Worm (Caenorhabditis elegans): ENCODE data around the gene abf-5.
A peak's percentile ranks its signal among the peaks of the same experiment; 100 is the strongest.

The abf-5 gene

DNA sequence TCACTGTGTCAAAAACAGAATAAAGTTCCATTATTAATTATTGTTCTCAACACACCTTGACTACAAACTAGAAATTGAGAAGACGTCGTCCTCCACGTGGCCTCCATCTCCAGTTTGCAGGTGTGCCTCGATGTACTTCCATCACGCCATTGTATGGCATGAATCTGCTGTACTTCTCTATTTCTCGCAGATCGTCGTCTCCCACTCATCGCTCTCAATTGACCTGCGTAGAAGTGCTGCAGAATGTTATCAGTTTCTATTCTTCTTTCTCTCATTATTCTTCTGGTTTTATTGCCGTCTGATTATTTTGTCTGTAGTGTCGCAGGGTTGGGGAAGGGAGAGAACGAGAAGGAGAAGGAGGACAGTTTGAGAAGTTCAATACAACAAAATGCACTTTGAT, 33.0 kb upstream of the abf-5 start:
- TF ChIP-seq elt-3 (tag; optimal IDR thresholded peaks at IDR 0.05): no peak
- TF ChIP-seq alr-1 (tag; optimal IDR thresholded peaks at IDR 0.05): no peak
- no peak for TF ChIP-seq nhr-11 (tag; optimal IDR thresholded peaks at IDR 0.05)
- peak; percentile 92 for TF ChIP-seq fos-1 (tag; optimal IDR thresholded peaks at IDR 0.05)
- no peak for TF ChIP-seq mbf-1 (tag; optimal IDR thresholded peaks at IDR 0.05)
- no peak for TF ChIP-seq unc-55 (GFP tag; optimal IDR thresholded peaks at IDR 0.05)
- TF ChIP-seq zag-1 (tag; optimal IDR thresholded peaks at IDR 0.05): no peak
- TF ChIP-seq nhr-10 (tag; optimal IDR thresholded peaks at IDR 0.05): no peak
- peak; percentile 70 for TF ChIP-seq crh-2 (tag; optimal IDR thresholded peaks at IDR 0.05)
- no peak for TF ChIP-seq nhr-77 (tag; optimal IDR thresholded peaks at IDR 0.05)
- no peak for TF ChIP-seq snpc-4 (tag; optimal IDR thresholded peaks at IDR 0.05)
- no peak for TF ChIP-seq nhr-6 (tag; optimal IDR thresholded peaks at IDR 0.05)
- TF ChIP-seq Y55F3AM.14 (GFP tag; optimal IDR thresholded peaks at IDR 0.05): peak; percentile 25
- TF ChIP-seq aly-2 (tag; optimal IDR thresholded peaks at IDR 0.05): no peak
- TF ChIP-seq lin-11 (tag; optimal IDR thresholded peaks at IDR 0.05): no peak
- no peak for TF ChIP-seq mab-5 (tag; optimal IDR thresholded peaks at IDR 0.05)
- TF ChIP-seq ztf-1 (GFP tag; conservative IDR thresholded peaks at IDR 0.05): no peak
- TF ChIP-seq egl-27 (tag; optimal IDR thresholded peaks at IDR 0.05): no peak
- TF ChIP-seq dmd-4 (tag; optimal IDR thresholded peaks at IDR 0.05): no peak
- TF ChIP-seq ZK546.5 (tag; optimal IDR thresholded peaks at IDR 0.05): no peak
- TF ChIP-seq ama-1 (optimal IDR thresholded peaks at IDR 0.05): no peak
- TF ChIP-seq lsy-2 (tag; optimal IDR thresholded peaks at IDR 0.05): no peak
- peak; percentile 83 for TF ChIP-seq blmp-1 (tag; optimal IDR thresholded peaks at IDR 0.05; ENCODE audit: insufficient read depth)
- peak; percentile 38 for TF ChIP-seq gmeb-1 (tag; optimal IDR thresholded peaks at IDR 0.05)
- TF ChIP-seq nhr-21 (tag; optimal IDR thresholded peaks at IDR 0.05): peak; percentile 65
- no peak for TF ChIP-seq unc-39 (tag; optimal IDR thresholded peaks at IDR 0.05)
- TF ChIP-seq F13H6.1 (tag; optimal IDR thresholded peaks at IDR 0.05): peak; percentile 57
- no peak for TF ChIP-seq nhr-23 (tag; optimal IDR thresholded peaks at IDR 0.05)
- TF ChIP-seq nhr-12 (tag; optimal IDR thresholded peaks at IDR 0.05): no peak
- TF ChIP-seq lin-13 (GFP tag; optimal IDR thresholded peaks at IDR 0.05): no peak
- peak; percentile 65 to 85 for TF ChIP-seq mdl-1 (tag; optimal IDR thresholded peaks at IDR 0.05)
- TF ChIP-seq nhr-129 (tag; optimal IDR thresholded peaks at IDR 0.05): peak; percentile 45
- no peak for TF ChIP-seq ceh-16 (tag; optimal IDR thresholded peaks at IDR 0.05)
- TF ChIP-seq R02D3.7 (tag; optimal IDR thresholded peaks at IDR 0.05): no peak
- no peak for TF ChIP-seq nhr-25 (tag; optimal IDR thresholded peaks at IDR 0.05)
- TF ChIP-seq elt-1 (tag; optimal IDR thresholded peaks at IDR 0.05): no peak
- no peak for TF ChIP-seq ztf-11 (tag; optimal IDR thresholded peaks at IDR 0.05)
- TF ChIP-seq sma-3 (GFP tag; optimal IDR thresholded peaks at IDR 0.05): peak; percentile 68
- TF ChIP-seq sma-9 (GFP tag; optimal IDR thresholded peaks at IDR 0.05): peak; percentile 90
- no peak for TF ChIP-seq sma-9 (tag; optimal IDR thresholded peaks at IDR 0.05)
- no peak for TF ChIP-seq unc-62 (GFP tag; optimal IDR thresholded peaks at IDR 0.05)
- TF ChIP-seq peb-1 (tag; optimal IDR thresholded peaks at IDR 0.05): no peak
- TF ChIP-seq skn-1 (tag; optimal IDR thresholded peaks at IDR 0.05): no peak
- no peak for TF ChIP-seq C34F6.9 (tag; optimal IDR thresholded peaks at IDR 0.05)
- TF ChIP-seq sem-4 (tag; optimal IDR thresholded peaks at IDR 0.05): no peak
- TF ChIP-seq nhr-237 (tag; optimal IDR thresholded peaks at IDR 0.05): no peak
- no peak for TF ChIP-seq ztf-4 (tag; optimal IDR thresholded peaks at IDR 0.05)
- TF ChIP-seq lin-39 (tag; optimal IDR thresholded peaks at IDR 0.05): no peak
- TF ChIP-seq ceh-82 (tag; optimal IDR thresholded peaks at IDR 0.05): no peak
